Fruit fly (Drosophila melanogaster) whole organism, adult: ENCODE measurements around the gene CG31510.

Source experiments
- CG11617 ChIP-seq: fragments of 200-800 bp; sonication (Bioruptor generic); optimal IDR thresholded peaks from 2 replicates; lab custom pipeline; 2017; ENCODE audit warnings: mild to moderate bottlenecking, missing biosample characterization, missing genetic modification reagents, missing genetic modification characterization
- Mnt ChIP-seq: fragments of 200-800 bp; sonication (Bioruptor generic); optimal IDR thresholded peaks from 2 replicates; lab custom pipeline; 2016; ENCODE audit warnings: missing biosample characterization, mild to moderate bottlenecking, missing genetic modification characterization
- ovo ChIP-seq: fragments of 200-800 bp; sonication (Bioruptor generic); optimal IDR thresholded peaks from 2 replicates; lab custom pipeline; 2016; ENCODE audit warnings: missing biosample characterization, missing genetic modification characterization
- tj ChIP-seq: fragments of 200-800 bp; sonication (Bioruptor generic); optimal IDR thresholded peaks from 3 replicates; lab custom pipeline; 2017; ENCODE audit warnings: missing biosample characterization, mild to moderate bottlenecking, missing genetic modification characterization, moderate library complexity

- TF ChIP-seq Mnt (GFP tag; lab: Kevin White, UChicago) (peak; percentile 82), tj (GFP tag; lab: Kevin White, UChicago) (peak; percentile 56), CG11617 (peak; percentile 77), ovo (GFP tag; lab: Kevin White, UChicago) (peak; percentile 45)
These were observed 53.2 kb downstream of the CG31510 start, which contains the start of the genes Stt3B and CG11839 for dm6 chr3R:25069569-25069968.
